Worm (Caenorhabditis elegans) whole organism, L4/young adult: Measurements from ENCODE around the gene wdr-4.

Experiments
- W03F9.2 ChIP-seq: fragments of 150-350 bp; optimal IDR thresholded peaks from 2 replicates; lab custom pipeline; 2014; ENCODE audit warnings: missing biosample characterization, missing genetic modification characterization
- dao-5 ChIP-seq: sonication (generic microtip); optimal IDR thresholded peaks from 2 replicates; lab custom pipeline; 2016; ENCODE audit warnings: missing genotype, missing genetic modification characterization, moderate library complexity, missing compliant biosample characterization
- him-1 ChIP-seq: sonication (generic microtip); optimal IDR thresholded peaks from 2 replicates; lab custom pipeline; 2016; ENCODE audit warnings: missing genotype, missing genetic modification reagents, missing genetic modification characterization, missing compliant biosample characterization

Gene wdr-4

DNA sequence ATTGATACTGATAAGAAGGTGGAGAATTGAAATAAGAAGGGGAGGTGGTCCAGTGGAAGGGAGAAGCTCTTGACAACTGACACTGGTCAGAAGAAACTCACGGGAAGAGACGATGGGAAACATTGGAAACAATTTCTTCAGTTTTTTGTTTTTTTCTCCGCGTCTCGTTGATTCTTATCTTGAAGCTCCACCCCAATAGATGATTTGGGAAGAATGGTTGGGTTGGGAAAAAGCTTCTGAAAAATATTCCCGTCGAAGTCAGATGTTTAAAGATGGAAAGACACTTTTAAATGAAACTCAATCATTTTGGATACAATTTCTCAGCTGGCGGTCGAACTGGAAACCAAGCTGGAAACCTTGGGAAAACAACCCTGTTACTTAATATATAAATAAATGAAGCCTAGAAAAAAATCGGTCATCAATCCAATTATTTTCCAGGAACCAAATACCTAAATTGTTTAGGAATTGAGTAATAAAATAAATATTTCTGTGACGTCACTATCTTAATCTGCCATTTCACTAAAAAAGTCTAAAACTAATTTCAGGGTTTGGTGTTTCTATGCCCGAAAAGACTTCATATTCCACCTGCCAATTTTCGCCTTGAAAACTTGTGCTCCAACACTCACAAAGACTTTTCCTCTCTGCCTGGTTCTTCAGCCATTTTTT is 4.7 kb downstream of the wdr-4 start, which contains the start of the genes Y102E9.5 and odr-4:
Gene Y102E9.5 (minus strand): TSS at position 101 of the 666 bp plus-strand sequence.
Gene odr-4 (plus strand): TSS at position 616 of the 666 bp plus-strand sequence.
- no peak for TF ChIP-seq W03F9.2
- no peak for TF ChIP-seq dao-5
- TF ChIP-seq him-1 = no peak

DNA sequence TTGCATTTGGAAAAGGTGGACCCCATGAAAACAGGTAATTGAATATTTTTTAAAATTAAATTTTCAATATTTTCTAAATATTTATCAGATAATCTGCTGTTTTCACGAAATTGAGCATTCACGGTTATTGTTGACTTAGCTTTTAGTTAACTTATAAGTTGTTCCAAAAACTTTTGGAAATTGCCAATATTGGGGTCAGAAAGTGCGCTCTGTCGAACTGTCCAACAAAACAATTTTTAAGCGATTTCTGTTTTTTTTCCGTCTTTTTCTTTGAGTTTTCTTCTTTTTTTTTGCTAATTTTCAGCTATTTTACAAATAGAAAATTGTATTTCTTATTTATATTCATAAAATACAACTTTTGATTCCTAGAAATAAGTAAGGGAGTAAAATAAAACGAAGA is 5.7 kb downstream of the wdr-4 start:
- no peak for TF ChIP-seq him-1
- TF ChIP-seq dao-5 = no peak
- no peak for TF ChIP-seq W03F9.2

DNA sequence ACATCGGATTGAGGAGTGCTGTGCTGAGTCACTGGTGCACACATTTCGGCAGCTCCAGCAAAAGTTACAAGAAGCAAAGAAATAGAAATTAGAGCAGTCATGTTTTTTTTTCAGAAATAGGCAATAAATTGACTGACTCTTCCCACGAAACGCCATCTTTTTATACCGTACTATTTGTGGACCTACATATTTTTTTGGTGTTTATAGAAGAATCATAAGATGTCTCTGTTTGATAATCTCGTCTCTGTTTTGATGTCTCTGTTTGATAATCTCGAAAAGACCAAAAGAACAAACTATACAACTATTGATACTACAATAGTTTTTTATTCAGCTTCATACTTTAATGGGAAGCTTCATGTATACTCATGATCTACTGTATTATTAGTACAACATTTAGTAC is 8.8 kb downstream of the wdr-4 start, which contains the start of gene Y102E9.3:
Gene Y102E9.3 (minus strand): TSS at position 101 of the 400 bp plus-strand sequence.
- TF ChIP-seq W03F9.2 (no peak), dao-5 (no peak), him-1 (no peak)

DNA sequence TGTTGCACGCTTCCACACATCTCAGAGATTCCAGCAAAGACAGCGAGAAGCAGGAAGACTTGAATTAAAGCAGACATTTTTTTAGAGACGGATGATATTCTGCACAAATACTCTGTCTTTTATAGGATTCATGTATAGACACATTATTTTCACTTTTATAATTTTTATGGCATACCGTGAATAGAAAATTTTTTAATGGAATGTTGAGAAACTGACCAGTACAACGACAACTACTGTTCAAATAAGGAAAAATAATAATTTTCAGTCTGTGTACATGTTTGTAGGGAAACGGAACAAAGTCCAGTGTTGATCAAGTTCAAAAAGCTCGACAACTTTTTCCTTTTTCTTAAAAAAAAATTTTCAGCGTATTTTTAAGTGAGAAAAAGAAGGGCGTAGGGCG is 11.0 kb downstream of the wdr-4 start, which contains the start of gene Y102E9.6:
Gene Y102E9.6 (minus strand): TSS at position 101 of the 400 bp plus-strand sequence.
- TF ChIP-seq W03F9.2 = no peak
- no peak for TF ChIP-seq him-1
- TF ChIP-seq dao-5 = no peak

DNA sequence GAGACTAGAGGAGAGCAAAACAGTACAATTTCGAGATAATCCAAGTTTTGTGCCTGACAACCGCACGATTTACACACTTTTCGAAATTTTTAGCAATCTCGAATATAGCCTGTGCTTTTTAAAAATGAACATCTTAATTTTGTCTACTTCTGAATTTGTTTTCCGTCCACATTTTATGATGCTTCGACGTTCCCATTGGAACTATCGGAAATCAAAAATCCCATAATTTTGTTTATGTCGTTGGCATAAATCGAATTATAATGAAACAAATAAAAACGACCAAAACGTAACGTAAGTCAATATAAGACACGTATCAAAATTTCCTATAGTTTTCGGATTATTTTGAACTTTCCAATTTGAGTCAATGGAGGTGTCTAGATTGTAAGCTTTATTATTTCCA is 11.4 kb downstream of the wdr-4 start, which contains the start of gene K07E12.2:
Gene K07E12.2 (plus strand): TSS at position 301 of the 400 bp plus-strand sequence.
- TF ChIP-seq him-1 (no peak), W03F9.2 (no peak), dao-5 (no peak)

DNA sequence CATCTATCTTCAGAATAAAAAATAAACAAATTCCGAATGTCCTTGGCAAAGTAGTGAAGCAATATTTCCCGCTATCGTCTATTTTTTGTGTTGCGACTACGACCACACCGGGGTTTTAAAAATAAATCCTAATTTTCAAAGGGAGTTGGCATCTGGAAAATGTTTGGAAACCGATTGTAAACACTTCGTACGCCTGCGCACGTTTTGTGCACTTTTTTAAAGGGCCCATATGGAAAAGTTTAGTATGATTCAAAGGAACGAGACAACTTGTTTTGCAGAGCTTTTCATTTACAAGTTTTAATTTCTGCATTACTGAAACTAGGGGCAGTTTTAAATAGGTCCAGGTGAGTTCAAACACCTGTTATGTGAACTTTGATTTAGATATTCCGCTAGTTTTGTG is 14.5 kb downstream of the wdr-4 start:
- no peak for TF ChIP-seq him-1
- TF ChIP-seq dao-5 = no peak
- TF ChIP-seq W03F9.2 = no peak

DNA sequence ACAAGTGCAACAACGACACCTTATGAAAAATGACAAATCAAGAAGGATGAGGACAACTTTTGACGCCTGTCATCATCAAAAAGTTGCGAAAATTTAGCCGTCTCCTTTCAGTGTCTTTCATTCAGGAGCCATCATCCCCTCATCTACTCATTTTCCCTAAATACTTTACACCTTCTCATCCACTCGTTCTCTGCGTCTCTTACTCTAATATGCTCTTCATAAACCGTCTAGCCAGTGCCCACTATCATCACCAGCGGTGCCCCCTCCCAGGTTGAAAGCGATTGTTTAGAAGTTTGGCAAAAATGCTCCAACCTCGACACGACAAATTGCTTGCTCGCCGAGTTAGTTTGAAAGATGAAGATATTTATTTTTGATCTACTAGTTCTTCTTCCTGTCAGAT is 17.0 kb downstream of the wdr-4 start:
- TF ChIP-seq him-1 (no peak), dao-5 (no peak), W03F9.2 (no peak)

DNA sequence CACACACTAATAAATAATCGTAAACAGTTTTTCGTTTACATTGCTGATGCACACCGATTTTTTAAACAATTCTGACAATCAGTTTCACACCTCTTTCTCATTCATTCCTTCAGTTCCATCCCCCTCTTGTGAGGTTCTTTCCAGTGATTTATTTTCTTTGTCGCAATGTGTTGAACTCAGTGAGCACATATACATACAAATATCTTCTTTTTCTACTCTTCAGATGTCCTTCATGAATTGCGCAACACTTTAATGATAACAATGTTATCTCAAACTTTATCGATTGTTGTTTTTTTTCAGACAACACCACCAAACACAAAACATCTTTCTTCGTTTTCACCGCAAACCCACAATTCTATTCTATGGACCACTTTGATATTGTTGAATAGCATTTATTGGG is 20.4 kb downstream of the wdr-4 start, which contains the start of gene dig-1:
Gene dig-1 (plus strand): TSS at position 301 of the 400 bp plus-strand sequence.
- TF ChIP-seq W03F9.2 (no peak), him-1 (no peak), dao-5 (no peak)

DNA sequence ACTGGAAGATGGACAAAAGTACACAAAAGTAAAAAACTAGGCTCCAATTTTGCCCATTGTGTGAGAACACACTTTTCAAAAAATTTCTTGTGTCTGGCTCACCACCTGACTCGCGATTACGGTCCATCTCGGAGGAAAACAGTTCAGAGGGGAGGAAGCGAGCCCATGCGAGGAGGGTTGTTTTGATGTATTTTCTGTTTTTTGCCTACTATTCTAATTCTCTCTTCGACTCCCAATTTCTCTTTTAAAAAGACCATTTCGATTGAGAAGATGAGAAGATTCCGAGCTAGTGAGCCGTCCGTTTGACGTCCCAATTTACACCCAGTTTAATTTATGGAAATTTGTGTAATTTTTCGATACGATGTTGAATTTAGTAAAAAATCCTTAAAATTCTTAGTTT is 21.1 kb downstream of the wdr-4 start:
- TF ChIP-seq W03F9.2 = no peak
- TF ChIP-seq dao-5 = no peak
- no peak for TF ChIP-seq him-1

DNA sequence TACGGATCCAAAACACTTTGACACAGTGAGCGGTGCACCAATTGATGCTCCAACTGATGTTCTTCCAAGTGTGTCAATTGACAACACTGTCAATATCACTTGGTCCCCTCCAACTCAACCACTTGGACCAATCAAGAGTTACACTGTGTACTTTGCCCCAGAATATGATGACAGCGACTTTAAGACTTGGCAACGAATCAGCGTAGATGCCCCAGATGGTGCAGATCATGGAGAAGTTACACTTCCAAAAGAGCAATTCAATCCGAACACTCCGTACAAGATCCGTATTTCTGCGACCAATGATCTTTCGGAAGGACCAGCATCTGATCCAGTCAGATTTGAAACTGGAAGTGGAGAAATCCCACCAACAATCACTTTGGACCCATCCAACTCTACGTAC is 27.0 kb downstream of the wdr-4 start:
- TF ChIP-seq him-1 = no peak
- TF ChIP-seq dao-5 = no peak
- no peak for TF ChIP-seq W03F9.2

DNA sequence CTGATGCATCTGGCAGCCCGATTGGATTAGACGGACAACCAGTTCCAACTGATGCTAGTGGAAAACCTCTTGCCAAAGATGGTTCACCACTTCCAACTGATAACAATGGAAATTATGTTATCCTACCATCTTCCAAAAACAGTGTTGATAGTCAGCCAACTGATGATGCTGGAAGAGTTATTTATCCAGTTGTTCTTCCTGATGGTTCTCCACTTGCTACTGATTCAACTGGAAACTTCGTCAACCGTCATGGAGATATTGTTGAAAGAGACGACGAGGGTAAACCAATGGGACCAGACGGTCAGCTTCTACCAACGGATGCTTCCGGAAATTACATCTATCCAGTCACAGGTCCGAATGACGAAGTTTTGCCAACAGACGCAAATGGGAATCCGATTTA is 31.2 kb downstream of the wdr-4 start:
- TF ChIP-seq W03F9.2 (no peak), dao-5 (no peak), him-1 (no peak)
